Worm (Caenorhabditis elegans) whole organism, L2 larva: ENCODE results near the gene K08E5.1.
A peak's percentile ranks its signal among the peaks of the same experiment; 100 is the strongest.

ENCODE experiments used
- C34F6.9 ChIP-seq: fragments of 150-350 bp; optimal IDR thresholded peaks from 2 replicates; lab custom pipeline; 2014; ENCODE audit warnings: missing biosample characterization, missing genetic modification characterization
- F13H6.1 ChIP-seq: sonication (generic microtip); optimal IDR thresholded peaks from 2 replicates; lab custom pipeline; 2016; ENCODE audit warnings: missing genetic modification characterization, missing compliant biosample characterization
- R02D3.7 ChIP-seq: fragments of 150-350 bp; optimal IDR thresholded peaks from 2 replicates; lab custom pipeline; 2014; ENCODE audit warnings: missing biosample characterization, missing genetic modification characterization
- Y55F3AM.14 ChIP-seq: fragments of 200-800 bp; sonication (Bioruptor generic); optimal IDR thresholded peaks from 2 replicates; lab custom pipeline; 2018; ENCODE audit warnings: mild to moderate bottlenecking, missing genetic modification characterization, missing compliant biosample characterization
- ZK546.5 ChIP-seq: sonication (generic microtip); optimal IDR thresholded peaks from 2 replicates; lab custom pipeline; 2017; ENCODE audit warnings: missing biosample characterization, missing genetic modification characterization
- alr-1 ChIP-seq: fragments of 150-350 bp; optimal IDR thresholded peaks from 2 replicates; lab custom pipeline; 2014; ENCODE audit warnings: missing biosample characterization, missing genetic modification characterization
- aly-2 ChIP-seq: fragments of 150-350 bp; optimal IDR thresholded peaks from 2 replicates; lab custom pipeline; 2014; ENCODE audit warnings: missing biosample characterization, missing genetic modification characterization
- ama-1 ChIP-seq: fragments of 150-350 bp; optimal IDR thresholded peaks from 2 replicates; lab custom pipeline; 2018; ENCODE audit warnings: inconsistent platforms
- blmp-1 ChIP-seq: sonication (generic microtip); optimal IDR thresholded peaks from 2 replicates; lab custom pipeline; 2017; ENCODE audit warnings: missing genetic modification characterization, mild to moderate bottlenecking, missing compliant biosample characterization, antibody characterized with exemption, moderate library complexity; ENCODE audit not compliant: insufficient read depth
- ceh-16 ChIP-seq: fragments of 150-350 bp; optimal IDR thresholded peaks from 2 replicates; lab custom pipeline; 2014; ENCODE audit warnings: missing biosample characterization, missing genetic modification characterization
- ceh-82 ChIP-seq: fragments of 150-350 bp; optimal IDR thresholded peaks from 2 replicates; lab custom pipeline; 2014; ENCODE audit warnings: missing biosample characterization, missing genetic modification characterization
- crh-2 ChIP-seq: sonication (generic microtip); optimal IDR thresholded peaks from 2 replicates; lab custom pipeline; 2017; ENCODE audit warnings: missing biosample characterization, missing genetic modification characterization
- egl-27 ChIP-seq: sonication (generic microtip); optimal IDR thresholded peaks from 3 replicates; lab custom pipeline; 2017; ENCODE audit warnings: missing biosample characterization, missing genetic modification reagents, missing genetic modification characterization
- fos-1 ChIP-seq: fragments of 150-350 bp; optimal IDR thresholded peaks from 2 replicates; lab custom pipeline; 2014; ENCODE audit warnings: missing biosample characterization, missing genetic modification characterization
- gmeb-1 ChIP-seq: fragments of 150-350 bp; optimal IDR thresholded peaks from 2 replicates; lab custom pipeline; 2014; ENCODE audit warnings: missing biosample characterization, missing genetic modification characterization
- lin-11 ChIP-seq: fragments of 150-350 bp; sonication (generic microtip); optimal IDR thresholded peaks from 2 replicates; lab custom pipeline; 2014; ENCODE audit warnings: missing biosample characterization, missing genetic modification characterization, inconsistent platforms, mixed read lengths
- lin-13 ChIP-seq: fragments of 150-350 bp; optimal IDR thresholded peaks from 2 replicates; lab custom pipeline; 2014; ENCODE audit warnings: missing biosample characterization, missing genetic modification reagents, missing genetic modification characterization
- lin-39 ChIP-seq: fragments of 150-350 bp; optimal IDR thresholded peaks from 2 replicates; lab custom pipeline; 2014; ENCODE audit warnings: missing biosample characterization, missing genetic modification reagents, missing genetic modification characterization
- lsy-2 ChIP-seq, 2 experiments: fragments of 150-350 bp in 1 of 2; sonication (generic microtip) in 1 of 2; optimal IDR thresholded peaks; 2 replicates each; lab custom pipeline; 2014 to 2017; ENCODE audit warnings: missing biosample characterization in 2 of 2, missing genetic modification characterization in 2 of 2
- mab-5 ChIP-seq: fragments of 150-350 bp; optimal IDR thresholded peaks from 2 replicates; lab custom pipeline; 2014; ENCODE audit warnings: missing biosample characterization, missing genetic modification characterization
- mbf-1 ChIP-seq: sonication (generic microtip); optimal IDR thresholded peaks from 2 replicates; lab custom pipeline; 2017; ENCODE audit warnings: missing biosample characterization, missing genetic modification characterization
- mdl-1 ChIP-seq, 2 experiments: fragments of 150-350 bp in 1 of 2; sonication (generic microtip) in 1 of 2; optimal IDR thresholded peaks; 2 replicates each; lab custom pipeline; 2017; ENCODE audit warnings: missing biosample characterization in 2 of 2, missing genetic modification characterization in 2 of 2
- nhr-129 ChIP-seq: fragments of 150-350 bp; optimal IDR thresholded peaks from 2 replicates; lab custom pipeline; 2014; ENCODE audit warnings: missing biosample characterization, missing genetic modification characterization
- nhr-21 ChIP-seq: fragments of 150-350 bp; optimal IDR thresholded peaks from 2 replicates; lab custom pipeline; 2014; ENCODE audit warnings: missing biosample characterization, missing genetic modification characterization
- nhr-23 ChIP-seq: fragments of 150-350 bp; optimal IDR thresholded peaks from 2 replicates; lab custom pipeline; 2014; ENCODE audit warnings: missing biosample characterization, missing genetic modification reagents, missing genetic modification characterization
- nhr-237 ChIP-seq: fragments of 150-350 bp; optimal IDR thresholded peaks from 2 replicates; lab custom pipeline; 2014; ENCODE audit warnings: missing biosample characterization, missing genetic modification characterization
- nhr-25 ChIP-seq: fragments of 150-350 bp; sonication (generic microtip); optimal IDR thresholded peaks from 3 replicates; lab custom pipeline; 2014; ENCODE audit warnings: missing biosample characterization, missing genetic modification characterization
- nhr-6 ChIP-seq: fragments of 150-350 bp; optimal IDR thresholded peaks from 2 replicates; lab custom pipeline; 2014; ENCODE audit warnings: missing biosample characterization, missing genetic modification characterization
- nhr-77 ChIP-seq: fragments of 150-350 bp; optimal IDR thresholded peaks from 2 replicates; lab custom pipeline; 2014; ENCODE audit warnings: missing biosample characterization, missing genetic modification characterization
- peb-1 ChIP-seq: fragments of 150-350 bp; optimal IDR thresholded peaks from 2 replicates; lab custom pipeline; 2014; ENCODE audit warnings: missing biosample characterization, missing genetic modification characterization
- sem-4 ChIP-seq: fragments of 150-350 bp; optimal IDR thresholded peaks from 2 replicates; lab custom pipeline; 2014; ENCODE audit warnings: missing biosample characterization, missing genetic modification reagents, missing genetic modification characterization
- sma-3 ChIP-seq: sonication (generic microtip); optimal IDR thresholded peaks from 2 replicates; lab custom pipeline; 2016; ENCODE audit warnings: missing genetic modification reagents, missing genetic modification characterization, missing compliant biosample characterization
- sma-9 ChIP-seq, 2 experiments: fragments of 150-350 bp in 1 of 2; sonication (generic microtip) in 1 of 2; optimal IDR thresholded peaks; 2 replicates each; lab custom pipeline; 2014 to 2016; ENCODE audit warnings: missing genetic modification characterization in 2 of 2, mild to moderate bottlenecking in 1 of 2, missing biosample characterization in 1 of 2, missing compliant biosample characterization in 1 of 2, missing genetic modification reagents in 1 of 2, moderate library complexity in 1 of 2
- snpc-4 ChIP-seq: fragments of 150-350 bp; optimal IDR thresholded peaks from 2 replicates; lab custom pipeline; 2014; ENCODE audit warnings: missing biosample characterization, missing genetic modification characterization
- unc-39 ChIP-seq: fragments of 150-350 bp; optimal IDR thresholded peaks from 2 replicates; lab custom pipeline; 2014; ENCODE audit warnings: missing biosample characterization, missing genetic modification characterization
- unc-55 ChIP-seq: fragments of 150-350 bp; sonication (generic microtip); optimal IDR thresholded peaks from 3 replicates; lab custom pipeline; 2014; ENCODE audit warnings: missing biosample characterization, missing genetic modification reagents, missing genetic modification characterization
- unc-62 ChIP-seq: fragments of 150-350 bp; optimal IDR thresholded peaks from 2 replicates; lab custom pipeline; 2014; ENCODE audit warnings: missing biosample characterization, missing genetic modification reagents, missing genetic modification characterization
- zag-1 ChIP-seq: fragments of 150-350 bp; optimal IDR thresholded peaks from 2 replicates; lab custom pipeline; 2014; ENCODE audit warnings: missing biosample characterization, missing genetic modification characterization
- ztf-1 ChIP-seq: fragments of 200-800 bp; sonication (Bioruptor generic); conservative IDR thresholded peaks from 2 replicates; pipeline ENCODE4 v1.3.6; 2022; ENCODE audit warnings: missing genetic modification characterization, missing compliant biosample characterization
- ztf-11 ChIP-seq: sonication (generic microtip); optimal IDR thresholded peaks from 2 replicates; lab custom pipeline; 2017; ENCODE audit warnings: missing biosample characterization, missing genetic modification characterization
- ztf-4 ChIP-seq: fragments of 150-350 bp; optimal IDR thresholded peaks from 2 replicates; lab custom pipeline; 2014; ENCODE audit warnings: missing biosample characterization, missing genetic modification characterization

The K08E5.1 gene

ce11 chrIII:10106390-10106789, 40.2 kb downstream of the K08E5.1 start, which contains the start of gene srt-55:
Gene srt-55 (minus strand): TSS chrIII:10106490.
- TF ChIP-seq ceh-16 (no peak), mdl-1 (tag; optimal IDR thresholded peaks at IDR 0.05; lab: Kevin White, UChicago) (no peak), F13H6.1 (no peak), peb-1 (tag; lab: Kevin White, UChicago) (no peak), lin-13 (GFP tag; lab: Kevin White, UChicago) (no peak)

- TF ChIP-seq egl-27 (tag; lab: Kevin White, UChicago) (no peak), unc-39 (no peak), ztf-11 (tag; lab: Kevin White, UChicago) (no peak), ztf-1 (no peak), ceh-82 (no peak), F13H6.1 (no peak), mab-5 (no peak), lin-11 (tag; lab: Kevin White, UChicago) (no peak), ztf-4 (tag; lab: Kevin White, UChicago) (no peak), ceh-16 (no peak), ama-1 (no peak), gmeb-1 (no peak), lin-39 (tag; lab: Kevin White, UChicago) (no peak), nhr-77 (no peak), nhr-237 (no peak)
Observed at ce11 chrIII:10101352-10101751, 45.2 kb downstream of the K08E5.1 start, which contains the start of gene kel-10. Gene kel-10 (minus strand): TSS chrIII:10101452.

- TF ChIP-seq unc-39 (no peak), ceh-82 (no peak), C34F6.9 (tag; lab: Kevin White, UChicago) (no peak), snpc-4 (no peak), aly-2 (tag; lab: Kevin White, UChicago) (no peak), nhr-77 (no peak), nhr-237 (no peak), nhr-21 (tag; lab: Kevin White, UChicago) (no peak), Y55F3AM.14 (no peak), alr-1 (no peak), crh-2 (tag; lab: Kevin White, UChicago) (no peak), egl-27 (tag; lab: Kevin White, UChicago) (no peak), lsy-2 (tag; optimal IDR thresholded peaks at IDR 0.05; lab: Kevin White, UChicago) (no peak), lin-11 (tag; lab: Kevin White, UChicago) (no peak)
- TF ChIP-seq, all 48 proteins: peak for 0
Observed at ce11 chrIII:10097981-10098380, 48.6 kb downstream of the K08E5.1 start, which contains the start of gene spop-1. Gene spop-1 (minus strand): TSS chrIII:10098081.

DNA sequence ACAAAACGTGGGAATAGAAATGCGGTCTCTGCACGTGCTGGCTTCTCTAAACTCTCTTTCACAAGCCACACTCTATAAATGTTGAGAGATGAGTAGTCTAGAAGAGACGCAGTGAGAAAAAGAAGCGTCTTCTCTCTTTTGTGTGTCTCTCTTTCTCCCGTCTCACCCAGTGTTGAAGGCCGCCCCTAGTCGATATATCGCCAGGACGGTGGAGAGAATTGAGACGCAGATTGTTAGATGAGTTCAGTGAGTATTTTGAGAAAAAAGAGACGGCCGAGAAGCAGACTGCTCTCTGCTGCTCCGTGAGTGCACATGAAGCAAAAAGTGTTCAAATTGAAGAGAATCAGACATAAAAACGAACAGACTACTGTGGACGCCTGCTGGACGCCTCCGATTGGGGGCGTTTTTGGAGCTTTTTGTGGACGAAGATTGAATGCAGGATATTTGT, 50.1 kb downstream of the K08E5.1 start:
- TF ChIP-seq ama-1 (no peak), alr-1 (no peak), fos-1 (tag; lab: Kevin White, UChicago) (peak; percentile 80), ztf-11 (tag; lab: Kevin White, UChicago) (no peak), unc-55 (GFP tag; lab: Kevin White, UChicago) (peak; percentile 92), zag-1 (tag; lab: Kevin White, UChicago) (peak; percentile 86), F13H6.1 (peak; percentile 97), unc-39 (no peak), gmeb-1 (peak; percentile 77), nhr-25 (tag; lab: Kevin White, UChicago) (peak; percentile 77), C34F6.9 (tag; lab: Kevin White, UChicago) (peak; percentile 97), nhr-6 (peak; percentile 89), lin-13 (GFP tag; lab: Kevin White, UChicago) (peak; percentile 83), blmp-1 (tag; lab: Kevin White, UChicago) (peak; percentile 20), nhr-23 (no peak), nhr-77 (peak; percentile 59), sem-4 (tag; lab: Kevin White, UChicago) (peak; percentile 85), ZK546.5 (tag; lab: Kevin White, UChicago) (peak; percentile 42), ceh-82 (peak; percentile 45), lin-11 (tag; lab: Kevin White, UChicago) (peak; percentile 84), ztf-4 (tag; lab: Kevin White, UChicago) (peak; percentile 86), mbf-1 (tag; lab: Kevin White, UChicago) (no peak), mab-5 (peak; percentile 85), egl-27 (tag; lab: Kevin White, UChicago) (peak; percentile 94), aly-2 (tag; lab: Kevin White, UChicago) (no peak), snpc-4 (peak; percentile 54), peb-1 (tag; lab: Kevin White, UChicago) (no peak), sma-9 (GFP tag; optimal IDR thresholded peaks at IDR 0.05; lab: Kevin White, UChicago) (peak; percentile 94), sma-9 (tag; optimal IDR thresholded peaks at IDR 0.05; lab: Kevin White, UChicago) (no peak), nhr-129 (tag; lab: Kevin White, UChicago) (peak; percentile 91), crh-2 (tag; lab: Kevin White, UChicago) (peak; percentile 90), lsy-2 (tag; optimal IDR thresholded peaks at IDR 0.05; lab: Kevin White, UChicago) (peak; percentile 81 to 94), unc-62 (peak; percentile 80), Y55F3AM.14 (peak; percentile 22), mdl-1 (tag; optimal IDR thresholded peaks at IDR 0.05; lab: Kevin White, UChicago) (peak; percentile 96 to 97), nhr-237 (peak; percentile 60), R02D3.7 (tag; lab: Kevin White, UChicago) (peak; percentile 18), sma-3 (peak; percentile 77), ztf-1 (no peak), nhr-21 (tag; lab: Kevin White, UChicago) (peak; percentile 85)
